Worm (Caenorhabditis elegans) whole organism, L2 larva: ENCODE results near the gene C55A6.6.

ENCODE experiments used
- C34F6.9 ChIP-seq: fragments of 150-350 bp; optimal IDR thresholded peaks from 2 replicates; lab custom pipeline; 2014; ENCODE audit warnings: missing biosample characterization, missing genetic modification characterization
- F13H6.1 ChIP-seq: sonication (generic microtip); optimal IDR thresholded peaks from 2 replicates; lab custom pipeline; 2016; ENCODE audit warnings: missing genetic modification characterization, missing compliant biosample characterization
- R02D3.7 ChIP-seq: fragments of 150-350 bp; optimal IDR thresholded peaks from 2 replicates; lab custom pipeline; 2014; ENCODE audit warnings: missing biosample characterization, missing genetic modification characterization
- Y55F3AM.14 ChIP-seq: fragments of 200-800 bp; sonication (Bioruptor generic); optimal IDR thresholded peaks from 2 replicates; lab custom pipeline; 2018; ENCODE audit warnings: mild to moderate bottlenecking, missing genetic modification characterization, missing compliant biosample characterization
- ZK546.5 ChIP-seq: sonication (generic microtip); optimal IDR thresholded peaks from 2 replicates; lab custom pipeline; 2017; ENCODE audit warnings: missing biosample characterization, missing genetic modification characterization
- alr-1 ChIP-seq: fragments of 150-350 bp; optimal IDR thresholded peaks from 2 replicates; lab custom pipeline; 2014; ENCODE audit warnings: missing biosample characterization, missing genetic modification characterization
- aly-2 ChIP-seq: fragments of 150-350 bp; optimal IDR thresholded peaks from 2 replicates; lab custom pipeline; 2014; ENCODE audit warnings: missing biosample characterization, missing genetic modification characterization
- ama-1 ChIP-seq: fragments of 150-350 bp; optimal IDR thresholded peaks from 2 replicates; lab custom pipeline; 2018; ENCODE audit warnings: inconsistent platforms
- blmp-1 ChIP-seq: sonication (generic microtip); optimal IDR thresholded peaks from 2 replicates; lab custom pipeline; 2017; ENCODE audit warnings: missing genetic modification characterization, mild to moderate bottlenecking, missing compliant biosample characterization, antibody characterized with exemption, moderate library complexity; ENCODE audit not compliant: insufficient read depth
- ceh-16 ChIP-seq: fragments of 150-350 bp; optimal IDR thresholded peaks from 2 replicates; lab custom pipeline; 2014; ENCODE audit warnings: missing biosample characterization, missing genetic modification characterization
- ceh-82 ChIP-seq: fragments of 150-350 bp; optimal IDR thresholded peaks from 2 replicates; lab custom pipeline; 2014; ENCODE audit warnings: missing biosample characterization, missing genetic modification characterization
- crh-2 ChIP-seq: sonication (generic microtip); optimal IDR thresholded peaks from 2 replicates; lab custom pipeline; 2017; ENCODE audit warnings: missing biosample characterization, missing genetic modification characterization
- dmd-4 ChIP-seq: sonication (generic microtip); optimal IDR thresholded peaks from 2 replicates; lab custom pipeline; 2017; ENCODE audit warnings: missing biosample characterization, missing genetic modification characterization
- egl-27 ChIP-seq: sonication (generic microtip); optimal IDR thresholded peaks from 3 replicates; lab custom pipeline; 2017; ENCODE audit warnings: missing biosample characterization, missing genetic modification reagents, missing genetic modification characterization
- elt-1 ChIP-seq: fragments of 150-350 bp; optimal IDR thresholded peaks from 2 replicates; lab custom pipeline; 2014; ENCODE audit warnings: missing biosample characterization, missing genetic modification characterization
- elt-3 ChIP-seq: sonication (generic microtip); optimal IDR thresholded peaks from 2 replicates; lab custom pipeline; 2017; ENCODE audit warnings: missing biosample characterization, missing genetic modification characterization
- fos-1 ChIP-seq: fragments of 150-350 bp; optimal IDR thresholded peaks from 2 replicates; lab custom pipeline; 2014; ENCODE audit warnings: missing biosample characterization, missing genetic modification characterization
- gmeb-1 ChIP-seq: fragments of 150-350 bp; optimal IDR thresholded peaks from 2 replicates; lab custom pipeline; 2014; ENCODE audit warnings: missing biosample characterization, missing genetic modification characterization
- lin-11 ChIP-seq: fragments of 150-350 bp; sonication (generic microtip); optimal IDR thresholded peaks from 2 replicates; lab custom pipeline; 2014; ENCODE audit warnings: missing biosample characterization, missing genetic modification characterization, inconsistent platforms, mixed read lengths
- lin-13 ChIP-seq: fragments of 150-350 bp; optimal IDR thresholded peaks from 2 replicates; lab custom pipeline; 2014; ENCODE audit warnings: missing biosample characterization, missing genetic modification reagents, missing genetic modification characterization
- lin-39 ChIP-seq: fragments of 150-350 bp; optimal IDR thresholded peaks from 2 replicates; lab custom pipeline; 2014; ENCODE audit warnings: missing biosample characterization, missing genetic modification reagents, missing genetic modification characterization
- lsy-2 ChIP-seq, 2 experiments: fragments of 150-350 bp in 1 of 2; sonication (generic microtip) in 1 of 2; optimal IDR thresholded peaks; 2 replicates each; lab custom pipeline; 2014 to 2017; ENCODE audit warnings: missing biosample characterization in 2 of 2, missing genetic modification characterization in 2 of 2
- mab-5 ChIP-seq: fragments of 150-350 bp; optimal IDR thresholded peaks from 2 replicates; lab custom pipeline; 2014; ENCODE audit warnings: missing biosample characterization, missing genetic modification characterization
- mbf-1 ChIP-seq: sonication (generic microtip); optimal IDR thresholded peaks from 2 replicates; lab custom pipeline; 2017; ENCODE audit warnings: missing biosample characterization, missing genetic modification characterization
- mdl-1 ChIP-seq, 2 experiments: fragments of 150-350 bp in 1 of 2; sonication (generic microtip) in 1 of 2; optimal IDR thresholded peaks; 2 replicates each; lab custom pipeline; 2017; ENCODE audit warnings: missing biosample characterization in 2 of 2, missing genetic modification characterization in 2 of 2
- nhr-10 ChIP-seq: sonication (generic microtip); optimal IDR thresholded peaks from 2 replicates; lab custom pipeline; 2017; ENCODE audit warnings: missing biosample characterization, missing genetic modification characterization
- nhr-11 ChIP-seq: fragments of 150-350 bp; optimal IDR thresholded peaks from 2 replicates; lab custom pipeline; 2014; ENCODE audit warnings: missing biosample characterization, missing genetic modification characterization
- nhr-12 ChIP-seq: fragments of 150-350 bp; optimal IDR thresholded peaks from 2 replicates; lab custom pipeline; 2014; ENCODE audit warnings: missing biosample characterization, missing genetic modification characterization
- nhr-129 ChIP-seq: fragments of 150-350 bp; optimal IDR thresholded peaks from 2 replicates; lab custom pipeline; 2014; ENCODE audit warnings: missing biosample characterization, missing genetic modification characterization
- nhr-21 ChIP-seq: fragments of 150-350 bp; optimal IDR thresholded peaks from 2 replicates; lab custom pipeline; 2014; ENCODE audit warnings: missing biosample characterization, missing genetic modification characterization
- nhr-23 ChIP-seq: fragments of 150-350 bp; optimal IDR thresholded peaks from 2 replicates; lab custom pipeline; 2014; ENCODE audit warnings: missing biosample characterization, missing genetic modification reagents, missing genetic modification characterization
- nhr-237 ChIP-seq: fragments of 150-350 bp; optimal IDR thresholded peaks from 2 replicates; lab custom pipeline; 2014; ENCODE audit warnings: missing biosample characterization, missing genetic modification characterization
- nhr-25 ChIP-seq: fragments of 150-350 bp; sonication (generic microtip); optimal IDR thresholded peaks from 3 replicates; lab custom pipeline; 2014; ENCODE audit warnings: missing biosample characterization, missing genetic modification characterization
- nhr-6 ChIP-seq: fragments of 150-350 bp; optimal IDR thresholded peaks from 2 replicates; lab custom pipeline; 2014; ENCODE audit warnings: missing biosample characterization, missing genetic modification characterization
- nhr-77 ChIP-seq: fragments of 150-350 bp; optimal IDR thresholded peaks from 2 replicates; lab custom pipeline; 2014; ENCODE audit warnings: missing biosample characterization, missing genetic modification characterization
- peb-1 ChIP-seq: fragments of 150-350 bp; optimal IDR thresholded peaks from 2 replicates; lab custom pipeline; 2014; ENCODE audit warnings: missing biosample characterization, missing genetic modification characterization
- sem-4 ChIP-seq: fragments of 150-350 bp; optimal IDR thresholded peaks from 2 replicates; lab custom pipeline; 2014; ENCODE audit warnings: missing biosample characterization, missing genetic modification reagents, missing genetic modification characterization
- skn-1 ChIP-seq: sonication (generic microtip); optimal IDR thresholded peaks from 2 replicates; lab custom pipeline; 2017; ENCODE audit warnings: missing biosample characterization, missing genetic modification characterization
- sma-3 ChIP-seq: sonication (generic microtip); optimal IDR thresholded peaks from 2 replicates; lab custom pipeline; 2016; ENCODE audit warnings: missing genetic modification reagents, missing genetic modification characterization, missing compliant biosample characterization
- sma-9 ChIP-seq, 2 experiments: fragments of 150-350 bp in 1 of 2; sonication (generic microtip) in 1 of 2; optimal IDR thresholded peaks; 2 replicates each; lab custom pipeline; 2014 to 2016; ENCODE audit warnings: missing genetic modification characterization in 2 of 2, mild to moderate bottlenecking in 1 of 2, missing biosample characterization in 1 of 2, missing compliant biosample characterization in 1 of 2, missing genetic modification reagents in 1 of 2, moderate library complexity in 1 of 2
- snpc-4 ChIP-seq: fragments of 150-350 bp; optimal IDR thresholded peaks from 2 replicates; lab custom pipeline; 2014; ENCODE audit warnings: missing biosample characterization, missing genetic modification characterization
- unc-39 ChIP-seq: fragments of 150-350 bp; optimal IDR thresholded peaks from 2 replicates; lab custom pipeline; 2014; ENCODE audit warnings: missing biosample characterization, missing genetic modification characterization
- unc-55 ChIP-seq: fragments of 150-350 bp; sonication (generic microtip); optimal IDR thresholded peaks from 3 replicates; lab custom pipeline; 2014; ENCODE audit warnings: missing biosample characterization, missing genetic modification reagents, missing genetic modification characterization
- unc-62 ChIP-seq: fragments of 150-350 bp; optimal IDR thresholded peaks from 2 replicates; lab custom pipeline; 2014; ENCODE audit warnings: missing biosample characterization, missing genetic modification reagents, missing genetic modification characterization
- zag-1 ChIP-seq: fragments of 150-350 bp; optimal IDR thresholded peaks from 2 replicates; lab custom pipeline; 2014; ENCODE audit warnings: missing biosample characterization, missing genetic modification characterization
- ztf-1 ChIP-seq: fragments of 200-800 bp; sonication (Bioruptor generic); conservative IDR thresholded peaks from 2 replicates; pipeline ENCODE4 v1.3.6; 2022; ENCODE audit warnings: missing genetic modification characterization, missing compliant biosample characterization
- ztf-11 ChIP-seq: sonication (generic microtip); optimal IDR thresholded peaks from 2 replicates; lab custom pipeline; 2017; ENCODE audit warnings: missing biosample characterization, missing genetic modification characterization
- ztf-4 ChIP-seq: fragments of 150-350 bp; optimal IDR thresholded peaks from 2 replicates; lab custom pipeline; 2014; ENCODE audit warnings: missing biosample characterization, missing genetic modification characterization

Gene C55A6.6

DNA sequence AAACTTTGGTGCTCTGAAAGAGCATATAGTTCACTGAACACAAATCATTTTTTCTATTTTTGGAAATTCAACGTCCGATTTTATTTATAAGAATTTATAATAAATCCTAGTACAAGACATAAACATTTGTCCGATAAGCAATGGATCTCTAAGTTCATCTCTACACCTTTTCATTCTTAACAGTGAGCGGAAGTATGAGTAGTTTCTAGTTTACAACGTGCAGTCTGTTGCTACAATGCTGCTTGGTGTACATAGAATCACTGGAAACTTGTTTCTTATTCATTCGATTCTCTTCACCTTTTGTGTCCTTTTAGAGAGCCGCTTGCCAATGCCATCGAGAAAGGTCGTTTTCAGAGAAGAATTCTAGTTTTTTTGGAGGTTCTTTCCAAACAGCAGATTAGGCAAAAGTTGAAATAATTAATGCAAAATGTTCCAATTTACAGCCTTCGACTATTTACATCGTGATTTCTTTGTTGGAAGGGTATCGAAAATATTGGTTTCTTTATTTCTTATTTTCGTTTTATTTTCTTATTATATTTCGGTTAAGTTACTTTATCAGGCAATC, 12.5 kb upstream of the C55A6.6 start:
- peak; percentile 53 for TF ChIP-seq nhr-25 (tag; lab: Kevin White, UChicago)
- no peak for TF ChIP-seq alr-1
- TF ChIP-seq unc-39 (tag; lab: Kevin White, UChicago), result no peak
- TF ChIP-seq lin-39 (tag; lab: Kevin White, UChicago), result no peak
- TF ChIP-seq aly-2, result no peak
- no peak for TF ChIP-seq ceh-82
- no peak for TF ChIP-seq C34F6.9

DNA sequence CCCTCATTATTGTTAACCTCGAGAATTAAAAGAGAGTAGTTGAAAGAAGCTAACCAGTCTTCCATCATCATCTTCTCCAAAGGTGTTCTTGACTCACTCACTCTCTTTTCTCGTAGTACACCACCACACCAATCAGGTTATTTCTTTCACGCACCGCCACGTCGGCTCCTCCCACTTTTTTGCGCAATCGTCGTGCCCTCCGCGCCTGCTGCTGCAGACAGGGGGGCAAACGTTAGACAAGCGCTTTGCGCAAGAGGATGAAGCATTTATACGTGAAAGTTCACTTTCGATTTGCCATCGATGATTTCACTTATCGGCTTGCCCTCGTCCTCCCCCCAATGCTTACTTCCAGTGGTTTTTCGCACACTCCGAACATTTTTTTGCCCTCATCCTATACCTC, 10.8 kb upstream of the C55A6.6 start:
- TF ChIP-seq nhr-25 (tag; lab: Kevin White, UChicago) (peak; percentile 61), F13H6.1 (tag; lab: Kevin White, UChicago) (peak; percentile 59), blmp-1 (tag; lab: Kevin White, UChicago) (peak; percentile 59), crh-2 (tag; lab: Kevin White, UChicago) (no peak)

DNA sequence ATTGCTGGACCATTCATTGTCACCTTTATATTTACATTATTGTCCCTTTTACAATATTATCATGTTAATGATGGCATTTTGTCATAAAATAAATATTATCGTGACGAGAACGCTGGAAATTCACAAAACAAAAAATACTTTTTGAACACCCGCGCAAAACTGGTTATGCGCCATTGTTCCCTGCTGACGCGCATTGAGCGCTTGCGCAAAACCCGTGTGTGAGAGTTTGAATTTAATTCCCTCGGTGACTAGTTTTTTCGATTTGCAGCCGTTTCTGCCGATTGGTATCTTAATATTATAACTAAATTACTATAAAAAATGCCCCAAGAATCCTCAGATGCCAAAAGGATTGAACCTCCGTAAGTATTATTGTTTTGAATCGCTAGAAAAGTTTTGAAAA, 6.9 kb upstream of the C55A6.6 start, which contains the start of gene pafo-1:
TSS of gene pafo-1 (plus strand) at position 256 of the 400 bp plus-strand sequence.
- TF ChIP-seq nhr-12 (tag; lab: Kevin White, UChicago), result peak; percentile 5
- TF ChIP-seq blmp-1 (tag; lab: Kevin White, UChicago), result peak; percentile 41
- TF ChIP-seq unc-39 (tag; lab: Kevin White, UChicago), result no peak
- no peak for TF ChIP-seq elt-1 (tag; lab: Kevin White, UChicago)
- TF ChIP-seq unc-55 (GFP tag; lab: Kevin White, UChicago), result peak; percentile 92
- TF ChIP-seq ZK546.5, result no peak
- TF ChIP-seq unc-62, result peak; percentile 31
- no peak for TF ChIP-seq aly-2
- peak; percentile 91 for TF ChIP-seq nhr-25 (tag; lab: Kevin White, UChicago)
- TF ChIP-seq F13H6.1 (tag; lab: Kevin White, UChicago), result peak; percentile 86
- TF ChIP-seq alr-1, result no peak
- peak; percentile 75 for TF ChIP-seq nhr-21
- peak; percentile 72 for TF ChIP-seq nhr-129 (tag; lab: Kevin White, UChicago)
- TF ChIP-seq crh-2 (tag; lab: Kevin White, UChicago), result peak; percentile 74
- no peak for TF ChIP-seq ztf-1 (GFP tag; lab: Robert Waterston, UW)
- TF ChIP-seq mdl-1 (tag; optimal IDR thresholded peaks at IDR 0.05; lab: Kevin White, UChicago), result peak in 1 of 2 experiments; percentile 60
- TF ChIP-seq sma-3 (GFP tag; lab: Kevin White, UChicago), result peak; percentile 83
- no peak for TF ChIP-seq ama-1 (lab: Kevin White, UChicago)
- peak; percentile 99 for TF ChIP-seq gmeb-1 (tag; lab: Kevin White, UChicago)
- TF ChIP-seq skn-1, result no peak
- peak; percentile 58 for TF ChIP-seq zag-1 (tag; lab: Kevin White, UChicago)
- TF ChIP-seq nhr-11, result no peak
- peak; percentile 63 for TF ChIP-seq sem-4 (tag; lab: Kevin White, UChicago)
- peak; percentile 81 for TF ChIP-seq mab-5 (tag; lab: Kevin White, UChicago)
- no peak for TF ChIP-seq ceh-82
- TF ChIP-seq nhr-77 (tag; lab: Kevin White, UChicago), result peak; percentile 62
- TF ChIP-seq nhr-10, result peak; percentile 36
- no peak for TF ChIP-seq ceh-16 (tag; lab: Kevin White, UChicago)
- peak; percentile 91 for TF ChIP-seq C34F6.9
- TF ChIP-seq ztf-4 (tag; lab: Kevin White, UChicago), result peak; percentile 37
- TF ChIP-seq nhr-23, result no peak
- peak; percentile 95 for TF ChIP-seq sma-9 (GFP tag; optimal IDR thresholded peaks at IDR 0.05; lab: Kevin White, UChicago)
- TF ChIP-seq sma-9 (tag; optimal IDR thresholded peaks at IDR 0.05; lab: Kevin White, UChicago), result no peak
- peak; percentile 52 for TF ChIP-seq fos-1
- no peak for TF ChIP-seq lin-39 (tag; lab: Kevin White, UChicago)
- TF ChIP-seq peb-1 (tag; lab: Kevin White, UChicago), result no peak
- peak; percentile 46 for TF ChIP-seq Y55F3AM.14
- peak; percentile 55 for TF ChIP-seq snpc-4 (tag; lab: Kevin White, UChicago)
- TF ChIP-seq lsy-2 (tag; optimal IDR thresholded peaks at IDR 0.05; lab: Kevin White, UChicago), result peak; percentile 87 to 93
- peak; percentile 79 for TF ChIP-seq lin-11 (tag; lab: Kevin White, UChicago)
- peak; percentile 84 for TF ChIP-seq lin-13 (GFP tag; lab: Kevin White, UChicago)
- no peak for TF ChIP-seq mbf-1
- TF ChIP-seq nhr-6 (tag; lab: Kevin White, UChicago), result peak; percentile 49
- no peak for TF ChIP-seq dmd-4 (tag; lab: Kevin White, UChicago)
- no peak for TF ChIP-seq ztf-11 (tag; lab: Kevin White, UChicago)
- peak; percentile 59 for TF ChIP-seq nhr-237 (tag; lab: Kevin White, UChicago)
- TF ChIP-seq R02D3.7 (tag; lab: Kevin White, UChicago), result peak; percentile 58
- TF ChIP-seq elt-3 (tag; lab: Kevin White, UChicago), result no peak
- TF ChIP-seq egl-27 (tag; lab: Kevin White, UChicago), result peak; percentile 81
